Worm (Caenorhabditis elegans): ENCODE data around the gene F43E2.6.

DNA sequence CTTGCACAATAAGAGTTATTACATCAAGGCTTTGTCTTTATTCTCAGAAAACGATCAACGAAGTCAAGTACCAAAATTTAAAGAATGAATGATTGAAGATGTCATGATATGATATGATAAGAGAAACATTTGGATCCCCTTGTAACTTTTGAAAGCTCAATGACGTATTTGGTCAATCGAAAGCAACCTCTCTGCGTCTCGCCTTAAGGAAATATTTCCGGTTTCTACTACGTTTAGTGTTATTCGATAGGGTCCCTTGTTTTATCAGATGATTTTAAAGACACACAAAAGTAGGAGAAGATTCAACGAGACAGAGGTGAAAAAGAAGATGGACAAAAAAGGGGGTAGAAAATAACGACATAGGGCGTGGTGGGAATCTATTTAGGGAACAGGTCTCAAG is 44.6 kb upstream of the F43E2.6 start:
- no peak for TF ChIP-seq lin-15B (tag; optimal IDR thresholded peaks at IDR 0.05)
- no peak for TF ChIP-seq saeg-2 (GFP tag; IDR thresholded peaks at IDR 0.05)
- TF ChIP-seq attf-4 (tag; optimal IDR thresholded peaks at IDR 0.05), result no peak
- no peak for TF ChIP-seq unc-39 (tag; optimal IDR thresholded peaks at IDR 0.05)
- TF ChIP-seq lsy-2 (tag; optimal IDR thresholded peaks at IDR 0.05), result no peak
- no peak for TF ChIP-seq pqm-1 (tag; optimal IDR thresholded peaks at IDR 0.05)
- TF ChIP-seq pha-4 (GFP tag; IDR thresholded peaks at IDR 0.05), result no peak
- TF ChIP-seq pha-4 (tag; optimal IDR thresholded peaks at IDR 0.05), result no peak
- no peak for TF ChIP-seq lim-7 (GFP tag; IDR thresholded peaks at IDR 0.05)
- peak; percentile 37 for TF ChIP-seq nhr-25 (tag; optimal IDR thresholded peaks at IDR 0.05; ENCODE audit: borderline replicate concordance, insufficient read depth)
- no peak for TF ChIP-seq nhr-10 (tag; optimal IDR thresholded peaks at IDR 0.05)
- no peak for TF ChIP-seq unc-62 (GFP tag; optimal IDR thresholded peaks at IDR 0.05 in 1 of 2)
- no peak for TF ChIP-seq unc-62 (tag; optimal IDR thresholded peaks at IDR 0.05)
- TF ChIP-seq skn-1 (tag; optimal IDR thresholded peaks at IDR 0.05), result no peak
